Fruit fly (Drosophila melanogaster) whole organism, wandering third instar larva: ENCODE results near the gene Dtwd2.

Source experiments
- Abd-B ChIP-seq: fragments of >200 bp; optimal IDR thresholded peaks from 2 replicates; lab custom pipeline; 2017; ENCODE audit warnings: missing biosample characterization, missing genetic modification characterization
- CrebA ChIP-seq: fragments of 200-800 bp; sonication (Bioruptor generic); optimal IDR thresholded peaks from 2 replicates; lab custom pipeline; 2016; ENCODE audit warnings: missing biosample characterization, mild to moderate bottlenecking, missing genetic modification characterization, borderline replicate concordance
- Dfd ChIP-seq: fragments of >200 bp; optimal IDR thresholded peaks from 2 replicates; lab custom pipeline; 2017; ENCODE audit warnings: missing biosample characterization, missing genetic modification characterization
- HLH106 ChIP-seq: fragments of 200-800 bp; optimal IDR thresholded peaks from 3 replicates; lab custom pipeline; 2019; ENCODE audit warnings: missing biosample characterization, mild to moderate bottlenecking, missing genetic modification characterization, moderate library complexity
- Hr78 ChIP-seq: fragments of >200 bp; optimal IDR thresholded peaks from 2 replicates; lab custom pipeline; 2017; ENCODE audit warnings: missing biosample characterization, missing genetic modification characterization
- Hr83 ChIP-seq: fragments of 200-300 bp; sonication (Bioruptor generic); optimal IDR thresholded peaks from 2 replicates; lab custom pipeline; 2016; ENCODE audit warnings: missing biosample characterization, mild to moderate bottlenecking, missing genetic modification characterization, moderate library complexity; ENCODE audit not compliant: poor library complexity, severe bottlenecking
- Myc ChIP-seq: fragments of >200 bp; optimal IDR thresholded peaks from 2 replicates; lab custom pipeline; 2017
- N ChIP-seq: fragments of >200 bp; optimal IDR thresholded peaks from 2 replicates; lab custom pipeline; 2018; ENCODE audit warnings: missing biosample characterization, missing external identifiers, missing genetic modification characterization
- OdsH ChIP-seq: fragments of 200-800 bp; sonication (Bioruptor generic); optimal IDR thresholded peaks from 2 replicates; lab custom pipeline; 2016; ENCODE audit warnings: missing biosample characterization, mild to moderate bottlenecking, missing genetic modification characterization
- Rel ChIP-seq, 2 experiments: fragments of 200-800 bp; sonication (Bioruptor generic) in 1 of 2; optimal IDR thresholded peaks; 2 replicates in 1 of 2; 3 replicates in 1 of 2; lab custom pipeline; 2016 to 2019; ENCODE audit warnings: mild to moderate bottlenecking in 2 of 2, missing biosample characterization in 2 of 2, missing genetic modification characterization in 2 of 2, moderate library complexity in 1 of 2
- Vsx2 ChIP-seq: fragments of 200-300, 225-300 bp; sonication (Bioruptor generic); optimal IDR thresholded peaks from 2 replicates; lab custom pipeline; 2018; ENCODE audit warnings: missing biosample characterization, missing genetic modification characterization; ENCODE audit not compliant: partially characterized antibody
- br ChIP-seq: fragments of 200-800 bp; sonication (Bioruptor generic); optimal IDR thresholded peaks from 2 replicates; lab custom pipeline; 2016; ENCODE audit warnings: missing biosample characterization, missing genetic modification characterization
- brk ChIP-seq: fragments of 200-800 bp; sonication (Bioruptor generic); optimal IDR thresholded peaks from 2 replicates; lab custom pipeline; 2016; ENCODE audit warnings: missing biosample characterization, mild to moderate bottlenecking, missing genetic modification characterization
- dl ChIP-seq, 2 experiments: fragments of 175-275, 200-275 bp in 1 of 2; fragments of 200-275 bp in 1 of 2; sonication (Bioruptor generic); optimal IDR thresholded peaks; lab custom pipeline; 2018; ENCODE audit warnings: mild to moderate bottlenecking in 2 of 2, missing biosample characterization in 2 of 2, missing genetic modification characterization in 2 of 2, moderate library complexity in 2 of 2; ENCODE audit not compliant: partially characterized antibody in 2 of 2, insufficient read depth in 1 of 2
- dmrt93B ChIP-seq: fragments of 200-800 bp; sonication (Bioruptor generic); optimal IDR thresholded peaks from 2 replicates; lab custom pipeline; 2018; ENCODE audit warnings: missing biosample characterization, mild to moderate bottlenecking, missing genetic modification characterization
- dsf ChIP-seq: sonication (Bioruptor generic); optimal IDR thresholded peaks from 2 replicates; lab custom pipeline; 2016; ENCODE audit warnings: missing biosample characterization, missing genetic modification characterization, borderline replicate concordance
- ey ChIP-seq: fragments of 200-800 bp; sonication (Bioruptor generic); optimal IDR thresholded peaks from 2 replicates; lab custom pipeline; 2016; ENCODE audit warnings: missing biosample characterization, missing genetic modification characterization
- h ChIP-seq: fragments of 200-800 bp; sonication (Bioruptor generic); optimal IDR thresholded peaks from 3 replicates; lab custom pipeline; 2016; ENCODE audit warnings: missing biosample characterization, mild to moderate bottlenecking, missing genetic modification characterization
- jim ChIP-seq: fragments of 175-275, 200-325 bp; sonication (Bioruptor generic); optimal IDR thresholded peaks from 2 replicates; lab custom pipeline; 2016; ENCODE audit warnings: missing biosample characterization, mild to moderate bottlenecking, missing genetic modification characterization
- lola ChIP-seq: fragments of >200 bp; optimal IDR thresholded peaks from 2 replicates; lab custom pipeline; 2017; ENCODE audit warnings: missing biosample characterization, missing genetic modification characterization
- psq ChIP-seq: fragments of 200-800 bp; sonication (Bioruptor generic); optimal IDR thresholded peaks from 3 replicates; lab custom pipeline; 2017; ENCODE audit warnings: missing biosample characterization, mild to moderate bottlenecking, missing genetic modification characterization, moderate library complexity
- rgr ChIP-seq: fragments of 200-800 bp; sonication (Bioruptor generic); optimal IDR thresholded peaks from 3 replicates; lab custom pipeline; 2016; ENCODE audit warnings: missing biosample characterization, mild to moderate bottlenecking, missing genetic modification characterization
- sage ChIP-seq: fragments of 200-800 bp; sonication (Bioruptor generic); optimal IDR thresholded peaks from 2 replicates; lab custom pipeline; 2016; ENCODE audit warnings: missing biosample characterization, mild to moderate bottlenecking, missing genetic modification characterization
- sv ChIP-seq: fragments of 200-800 bp; sonication (Bioruptor generic); optimal IDR thresholded peaks from 3 replicates; lab custom pipeline; 2016; ENCODE audit warnings: missing biosample characterization, missing genetic modification characterization
- tai ChIP-seq: sonication (Bioruptor generic); optimal IDR thresholded peaks from 2 replicates; lab custom pipeline; 2016; ENCODE audit warnings: missing biosample characterization, missing genetic modification characterization
- usp ChIP-seq: fragments of >200 bp; optimal IDR thresholded peaks from 2 replicates; lab custom pipeline; 2017; ENCODE audit warnings: missing biosample characterization, missing genetic modification characterization
- woc ChIP-seq: sonication (Bioruptor generic); optimal IDR thresholded peaks from 2 replicates; lab custom pipeline; 2016; ENCODE audit warnings: missing biosample characterization, mild to moderate bottlenecking, missing genetic modification characterization

The Dtwd2 gene

DNA sequence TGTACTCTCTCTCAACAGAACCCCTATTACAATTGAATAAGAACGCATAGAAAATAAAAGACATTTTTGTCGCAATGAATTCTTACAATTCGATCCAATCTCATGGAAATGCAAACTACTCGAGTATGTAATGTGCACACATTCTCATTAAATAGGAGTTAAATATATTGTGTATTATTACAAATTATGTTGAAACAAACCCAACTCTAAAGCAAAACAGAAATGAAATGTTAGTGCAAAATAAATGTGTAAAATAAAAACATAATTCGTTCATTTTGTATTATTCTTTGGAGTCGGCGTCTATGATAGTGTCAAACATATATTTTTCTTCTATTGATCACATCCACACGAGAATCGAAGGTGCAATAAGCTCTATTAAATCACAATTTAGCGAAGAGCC, 48.9 kb upstream of the Dtwd2 start, which contains the start of gene CG14609:
Gene CG14609 (plus strand): TSS at position 301 of the 400 bp plus-strand sequence.
- TF ChIP-seq psq (no peak), OdsH (no peak), brk (GFP tag; lab: Kevin White, UChicago) (no peak)

DNA sequence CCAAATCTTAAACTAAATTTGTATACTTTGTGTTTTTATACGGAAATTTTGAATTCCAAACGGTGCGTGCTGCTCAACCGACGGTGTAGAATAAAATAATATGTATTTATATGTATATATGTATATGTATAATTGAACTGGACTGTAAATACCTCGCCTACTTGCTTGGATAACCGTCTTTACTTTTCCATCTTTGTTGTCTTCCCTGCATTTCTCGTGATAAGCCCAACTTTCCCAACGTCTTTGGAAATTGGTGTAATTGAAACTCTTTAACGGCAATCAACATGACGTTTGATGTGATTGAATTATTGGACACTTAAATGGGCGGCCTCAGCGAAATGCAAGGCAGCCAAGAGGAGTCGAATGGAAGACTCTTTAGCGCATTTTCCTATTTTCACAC, 41.3 kb upstream of the Dtwd2 start, which contains the start of gene CG1288:
Gene CG1288 (minus strand): TSS at position 101 of the 400 bp plus-strand sequence.
- TF ChIP-seq brk (GFP tag; lab: Kevin White, UChicago) = no peak

dm6 chr3R:7216924-7217529, 32.6 kb upstream of the Dtwd2 start, which contains the start of gene CG14606:
CG14606 (minus strand) TSS chr3R:7217083.
- TF ChIP-seq rgr (peak; percentile 22), HLH106 (tag; lab: Kevin White, UChicago) (no peak)
- TF ChIP-seq, all 38 proteins: peak for 1

DNA sequence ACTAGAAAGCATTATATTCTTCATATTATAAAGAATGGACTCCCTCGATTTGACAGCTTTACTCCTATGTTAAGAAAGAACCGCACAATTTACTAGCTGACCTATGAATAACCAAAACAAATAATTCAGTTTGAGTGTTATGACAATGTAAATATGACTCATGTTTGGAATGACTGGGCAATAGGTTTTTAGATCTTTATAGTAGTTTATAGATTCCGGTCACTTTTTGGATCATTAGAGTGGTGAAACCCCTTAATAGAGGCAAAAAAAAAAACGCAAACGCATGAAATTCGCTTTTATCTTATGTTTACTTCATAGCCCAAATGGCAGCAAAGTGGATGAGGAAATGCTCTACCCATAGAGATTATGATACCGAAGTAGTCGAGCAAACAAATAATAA, 30.0 kb upstream of the Dtwd2 start, which contains the start of gene CG14605:
Gene CG14605 (minus strand): TSS at position 101 of the 400 bp plus-strand sequence.
- TF ChIP-seq sv (GFP tag; lab: Kevin White, UChicago) = no peak
- no peak for TF ChIP-seq brk (GFP tag; lab: Kevin White, UChicago)
- no peak for TF ChIP-seq CrebA (GFP tag; lab: Kevin White, UChicago)
- no peak for TF ChIP-seq woc (GFP tag; lab: Kevin White, UChicago)
- no peak for TF ChIP-seq Rel (GFP tag; optimal IDR thresholded peaks at IDR 0.05; lab: Kevin White, UChicago)
- no peak for TF ChIP-seq Rel (tag; optimal IDR thresholded peaks at IDR 0.05; lab: Kevin White, UChicago)
- no peak for TF ChIP-seq lola (GFP tag; lab: Kevin White, UChicago)
- no peak for TF ChIP-seq ey
- TF ChIP-seq dmrt93B (GFP tag; lab: Kevin White, UChicago) = no peak
- no peak for TF ChIP-seq Abd-B (GFP tag; lab: Kevin White, UChicago)
- TF ChIP-seq rgr = no peak
- TF ChIP-seq dsf (GFP tag; lab: Kevin White, UChicago) = no peak
- TF ChIP-seq tai = no peak
- no peak for TF ChIP-seq Hr78
- TF ChIP-seq br (GFP tag; lab: Kevin White, UChicago) = no peak
- no peak for TF ChIP-seq N (GFP tag; lab: Kevin White, UChicago)
- TF ChIP-seq Dfd (GFP tag; lab: Kevin White, UChicago) = no peak
- TF ChIP-seq Vsx2 (GFP tag; lab: Kevin White, UChicago) = no peak
- TF ChIP-seq sage (GFP tag; lab: Kevin White, UChicago) = no peak
- TF ChIP-seq, all 38 proteins: peak for 0

DNA sequence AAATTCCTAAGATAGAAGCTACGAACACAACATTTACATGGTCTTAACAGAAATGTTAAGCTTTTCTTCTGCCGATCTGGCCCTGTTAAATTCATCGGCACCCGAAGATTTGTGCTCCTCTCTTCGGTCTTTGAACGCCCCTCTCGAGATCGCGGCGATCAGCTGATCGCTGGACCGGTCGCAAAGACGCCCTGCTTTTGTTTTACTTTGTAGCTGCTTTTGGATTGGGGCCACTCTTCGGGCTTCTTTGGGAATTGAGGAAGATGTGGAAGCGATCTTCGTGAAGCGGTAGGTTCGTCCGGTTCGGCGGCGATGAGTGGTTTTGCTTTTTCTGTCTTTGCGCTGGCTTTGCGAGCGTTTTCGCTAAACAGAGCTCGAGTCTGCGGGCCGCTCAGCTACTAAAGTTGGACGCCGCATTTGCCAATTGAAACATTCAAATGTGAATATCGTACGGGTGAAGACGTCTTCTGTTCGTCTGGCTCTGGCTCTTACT, 25.6 kb upstream of the Dtwd2 start, which contains the start of gene thw:
Gene thw (plus strand): TSS at position 443 of the 493 bp plus-strand sequence.
- TF ChIP-seq ey = no peak
- no peak for TF ChIP-seq dl (GFP tag; optimal IDR thresholded peaks at IDR 0.05; lab: Kevin White, UChicago; ENCODE audit: insufficient read depth in 1 of 2, partially characterized antibody in 2 of 2)
- TF ChIP-seq lola (GFP tag; lab: Kevin White, UChicago) = no peak
- no peak for TF ChIP-seq HLH106 (tag; lab: Kevin White, UChicago)

- no peak for TF ChIP-seq usp
- no peak for TF ChIP-seq HLH106 (tag; lab: Kevin White, UChicago)
- TF ChIP-seq h (GFP tag; lab: Kevin White, UChicago) = no peak
- no peak for TF ChIP-seq Myc
- no peak for TF ChIP-seq dsf (GFP tag; lab: Kevin White, UChicago)
- no peak for TF ChIP-seq lola (GFP tag; lab: Kevin White, UChicago)
- TF ChIP-seq sv (GFP tag; lab: Kevin White, UChicago) = no peak
- TF ChIP-seq Abd-B (GFP tag; lab: Kevin White, UChicago) = no peak
- no peak for TF ChIP-seq jim (GFP tag; lab: Kevin White, UChicago)
- TF ChIP-seq Dfd (GFP tag; lab: Kevin White, UChicago) = no peak
- TF ChIP-seq Hr83 (GFP tag; lab: Kevin White, UChicago) = no peak
- no peak for TF ChIP-seq woc (GFP tag; lab: Kevin White, UChicago)
Measured at dm6 chr3R:7241460-7241859, 8.1 kb upstream of the Dtwd2 start, which contains the start of gene CG14607. CG14607 (plus strand) TSS chr3R:7241760.
